Worm (Caenorhabditis elegans) whole organism, L3 larva: Measurements from ENCODE around the gene ZK1248.19.

Source experiments
- egl-5 ChIP-seq: fragments of 150-350 bp; optimal IDR thresholded peaks from 2 replicates; lab custom pipeline; 2017; ENCODE audit warnings: missing biosample characterization, missing genetic modification reagents, missing genetic modification characterization, inconsistent platforms
- elt-3 ChIP-seq, 3 experiments: fragments of 150-350 bp in 1 of 3; sonication (generic microtip) in 2 of 3; optimal IDR thresholded peaks; 2 replicates in 2 of 3; 4 replicates in 1 of 3; lab custom pipeline; 2014 to 2017; ENCODE audit warnings: missing biosample characterization in 3 of 3, missing genetic modification characterization in 3 of 3
- nfya-1 ChIP-seq: sonication (generic microtip); optimal IDR thresholded peaks from 2 replicates; lab custom pipeline; 2017; ENCODE audit warnings: missing genetic modification characterization, mild to moderate bottlenecking, missing compliant biosample characterization, antibody characterized with exemption, moderate library complexity; ENCODE audit not compliant: insufficient read depth
- tbx-2 ChIP-seq: sonication (generic microtip); optimal IDR thresholded peaks from 2 replicates; lab custom pipeline; 2016; ENCODE audit warnings: mild to moderate bottlenecking, missing genetic modification characterization, missing compliant biosample characterization

ce11 chrII:5835146-5835545, 4.1 kb downstream of the ZK1248.19 start:
- TF ChIP-seq nfya-1 (tag; lab: Kevin White, UChicago) (no peak), elt-3 (tag; optimal IDR thresholded peaks at IDR 0.05; lab: Kevin White, UChicago) (no peak), tbx-2 (tag; lab: Kevin White, UChicago) (no peak), egl-5 (no peak)
